Worm (Caenorhabditis elegans) whole organism, dauer: ENCODE measurements around the gene gtr-1.

Source experiments
- unc-62 ChIP-seq: sonication (generic microtip); optimal IDR thresholded peaks from 2 replicates; lab custom pipeline; 2017; ENCODE audit warnings: missing biosample characterization, missing genetic modification reagents, missing genetic modification characterization

The gtr-1 gene

DNA sequence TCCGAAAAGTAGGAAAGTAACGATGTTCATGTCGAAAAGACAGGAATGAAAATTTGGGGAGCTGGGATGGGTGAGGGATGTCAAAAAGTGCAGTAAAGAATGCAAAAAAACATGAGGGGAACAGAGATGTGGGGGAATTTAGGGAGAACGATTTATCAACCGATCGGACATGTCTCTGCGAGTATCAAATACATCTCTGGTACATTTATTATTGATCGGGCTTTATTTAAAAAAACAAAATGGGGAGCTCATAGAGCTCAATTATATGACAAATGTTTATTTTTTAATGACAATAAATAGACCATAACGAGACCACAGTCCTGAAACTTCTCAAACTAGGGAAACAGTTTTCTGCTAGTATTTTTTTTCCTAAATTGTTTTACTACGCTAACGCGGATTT is 8.1 kb downstream of the gtr-1 start, which contains the start of gene F25E2.2:
TSS of gene F25E2.2 (minus strand) at position 101 of the 400 bp plus-strand sequence.
- no peak for TF ChIP-seq unc-62 (GFP tag; lab: Kevin White, UChicago)

DNA sequence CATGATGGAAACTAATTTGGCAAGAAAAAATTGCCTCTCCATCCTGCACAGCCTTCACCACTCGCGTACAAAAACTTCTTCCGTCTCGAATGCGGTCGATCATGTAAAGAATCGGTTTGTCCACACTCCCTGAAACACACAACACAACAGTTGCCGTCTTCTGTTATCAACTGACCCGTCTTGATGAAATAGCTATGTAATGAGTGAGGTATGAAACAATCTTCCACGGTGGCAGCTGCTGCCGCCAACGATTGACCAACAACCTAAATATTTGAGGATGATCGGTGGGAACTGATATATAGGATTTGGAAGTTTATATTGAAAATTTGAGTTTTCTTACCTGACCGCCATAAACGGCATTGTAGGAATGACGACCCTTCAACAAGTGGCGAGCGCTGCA is 9.7 kb downstream of the gtr-1 start:
- TF ChIP-seq unc-62 (GFP tag; lab: Kevin White, UChicago), result no peak

DNA sequence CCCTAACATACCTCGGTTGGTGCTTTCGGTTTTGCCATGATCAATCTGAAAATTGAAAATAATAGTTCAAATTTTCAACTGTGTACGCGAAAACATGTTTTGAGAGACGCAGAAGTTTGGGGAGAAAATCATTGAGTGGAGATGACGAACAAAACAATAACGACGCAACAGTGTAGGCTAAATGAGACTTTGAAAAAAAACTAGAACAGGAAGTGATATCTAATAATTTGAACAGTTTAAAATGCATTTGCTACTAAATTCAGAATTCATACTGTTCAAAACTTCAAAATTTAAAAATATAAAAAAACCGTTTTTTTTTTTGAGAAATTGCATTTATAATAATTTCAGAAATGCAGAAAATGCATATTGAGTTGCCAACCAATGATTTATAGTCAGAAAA is 10.5 kb downstream of the gtr-1 start, which contains the start of gene F25E2.3:
TSS of gene F25E2.3 (minus strand) at position 101 of the 400 bp plus-strand sequence.
- no peak for TF ChIP-seq unc-62 (GFP tag; lab: Kevin White, UChicago)

DNA sequence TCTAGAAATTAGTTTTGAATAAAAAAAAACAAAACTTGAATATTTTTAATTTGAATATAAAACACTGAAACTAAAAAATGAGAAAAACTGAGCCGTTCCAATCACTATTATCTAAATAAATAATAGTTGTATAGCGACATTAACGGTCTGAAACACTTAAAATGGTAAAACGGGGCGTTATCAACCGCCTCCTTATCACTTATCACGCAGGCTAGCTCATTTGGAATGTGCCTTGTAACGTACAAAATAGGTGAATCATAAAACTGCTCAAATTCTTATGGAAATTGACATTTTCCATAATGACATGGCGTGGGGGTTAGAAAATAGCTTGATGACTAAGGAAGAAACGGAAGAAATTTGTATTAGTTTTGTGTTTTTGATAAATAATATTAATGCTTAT is 13.4 kb downstream of the gtr-1 start, which contains the start of gene ifd-2:
TSS of gene ifd-2 (minus strand) at position 1 of the 400 bp plus-strand sequence.
- no peak for TF ChIP-seq unc-62 (GFP tag; lab: Kevin White, UChicago)

DNA sequence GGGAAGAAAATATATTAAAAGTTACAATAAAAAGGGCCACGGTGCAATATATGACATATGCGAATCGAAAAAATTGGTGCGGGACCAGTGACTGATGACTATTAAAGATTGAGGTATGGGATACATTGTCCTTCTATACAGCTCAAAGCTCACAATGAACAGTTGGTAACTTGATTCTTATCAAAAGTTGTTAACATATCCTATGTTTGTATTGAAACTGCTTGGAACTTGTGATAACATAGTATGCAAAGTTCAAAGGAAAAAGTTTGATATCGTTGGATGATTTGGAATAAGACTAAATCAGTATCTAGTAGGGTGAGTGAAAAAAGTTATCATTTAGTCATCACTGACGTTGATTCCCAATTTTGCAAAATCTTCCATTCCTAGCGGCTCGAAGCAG is 15.4 kb downstream of the gtr-1 start:
- no peak for TF ChIP-seq unc-62 (GFP tag; lab: Kevin White, UChicago)

DNA sequence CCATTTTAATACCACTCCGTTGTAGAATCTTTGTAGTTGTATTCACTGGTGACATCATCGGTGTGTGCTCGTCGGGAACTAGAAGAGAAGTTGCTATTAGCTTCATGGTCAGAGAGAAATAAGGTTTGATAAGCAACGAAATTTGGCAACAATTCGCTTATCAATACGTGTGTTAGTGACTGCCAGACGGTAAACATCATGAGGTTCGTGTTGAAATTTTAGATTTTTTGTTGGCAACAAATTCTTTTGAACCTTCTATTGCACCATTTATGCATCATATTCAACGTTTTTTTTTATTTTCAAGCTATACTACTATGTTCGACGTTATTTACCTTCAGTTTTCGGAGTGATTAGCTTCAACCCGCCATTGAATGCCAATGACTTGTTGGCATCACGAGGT is 21.2 kb downstream of the gtr-1 start:
- no peak for TF ChIP-seq unc-62 (GFP tag; lab: Kevin White, UChicago)

DNA sequence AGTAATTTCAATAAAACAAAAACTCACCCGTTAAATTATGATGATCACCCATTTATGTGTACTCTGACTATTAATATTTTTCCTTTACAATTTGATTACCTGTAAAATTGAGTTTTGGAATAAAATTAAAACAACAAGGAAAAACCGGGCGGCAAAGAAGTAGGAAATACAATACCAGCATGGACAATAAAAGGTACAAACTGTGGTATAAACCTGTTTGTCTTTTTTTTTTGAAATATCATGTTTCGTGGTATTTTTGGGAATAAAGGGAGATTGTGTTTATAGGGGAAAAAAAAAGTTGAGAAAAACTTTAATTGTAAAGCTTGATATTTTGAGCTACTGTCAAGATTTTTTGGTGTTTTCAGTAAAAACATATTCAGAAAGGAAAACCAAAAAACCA is 22.8 kb downstream of the gtr-1 start, which contains the start of gene daf-3:
TSS of gene daf-3 (minus strand) at position 101 of the 400 bp plus-strand sequence.
- no peak for TF ChIP-seq unc-62 (GFP tag; lab: Kevin White, UChicago)

DNA sequence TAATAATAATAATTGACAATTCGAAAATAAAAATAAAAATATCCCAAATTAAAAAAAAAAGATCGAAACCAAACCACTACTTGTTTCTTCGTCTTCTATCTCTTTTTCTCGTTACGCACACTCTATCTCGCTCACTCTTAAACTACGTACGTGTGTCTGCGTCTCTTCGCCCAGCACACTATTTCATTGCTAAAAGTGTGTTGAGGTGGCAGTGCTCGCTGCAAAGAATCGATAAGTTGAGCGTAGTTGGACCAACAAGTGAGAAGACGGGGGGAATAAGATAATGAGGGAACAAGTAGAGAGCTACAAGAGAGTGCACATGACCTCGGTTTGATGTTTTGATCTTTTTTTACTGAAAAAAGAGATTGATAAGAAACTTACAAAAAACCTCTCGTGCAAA is 23.3 kb downstream of the gtr-1 start:
- TF ChIP-seq unc-62 (GFP tag; lab: Kevin White, UChicago), result no peak

DNA sequence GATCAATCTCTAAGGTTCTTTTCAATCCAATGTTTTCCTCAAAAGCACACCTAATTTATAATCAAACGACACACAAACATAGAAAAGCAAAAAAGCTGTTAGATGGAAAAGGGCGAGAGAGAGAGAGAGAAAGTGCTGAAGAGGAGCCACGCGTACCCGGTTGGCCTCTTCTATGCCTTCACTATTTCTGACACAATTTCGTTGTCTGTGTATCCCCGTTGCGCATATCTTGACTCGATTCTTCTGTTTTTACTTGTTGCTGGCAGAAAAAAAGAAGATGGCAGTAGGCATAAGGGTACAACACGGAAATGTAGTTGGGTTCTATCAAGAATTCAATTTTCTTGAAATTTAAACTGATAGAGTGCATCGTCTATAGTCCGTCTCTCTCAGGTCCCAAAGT is 24.9 kb downstream of the gtr-1 start:
- TF ChIP-seq unc-62 (GFP tag; lab: Kevin White, UChicago), result no peak

DNA sequence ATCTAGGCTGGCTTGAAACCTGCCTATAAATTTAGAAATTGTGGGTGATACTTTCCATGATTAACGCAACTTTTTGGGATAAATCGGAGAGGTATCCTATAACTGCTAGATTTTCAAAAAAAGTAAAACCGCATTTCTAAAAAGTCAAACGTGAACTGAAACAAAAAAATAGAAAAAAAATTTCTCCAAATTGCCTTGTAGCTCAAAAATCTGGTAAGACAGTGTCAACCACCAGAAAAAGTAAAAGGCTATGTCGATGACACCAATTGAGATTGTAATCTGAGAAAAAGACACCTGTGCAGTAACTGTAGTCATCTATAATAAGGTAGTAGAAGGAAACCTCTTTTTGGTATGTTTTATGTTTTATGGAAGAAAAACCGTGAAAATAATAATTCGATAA is 26.0 kb downstream of the gtr-1 start, which contains the start of gene wdr-54:
TSS of gene wdr-54 (plus strand) at position 301 of the 400 bp plus-strand sequence.
- TF ChIP-seq unc-62 (GFP tag; lab: Kevin White, UChicago), result no peak

DNA sequence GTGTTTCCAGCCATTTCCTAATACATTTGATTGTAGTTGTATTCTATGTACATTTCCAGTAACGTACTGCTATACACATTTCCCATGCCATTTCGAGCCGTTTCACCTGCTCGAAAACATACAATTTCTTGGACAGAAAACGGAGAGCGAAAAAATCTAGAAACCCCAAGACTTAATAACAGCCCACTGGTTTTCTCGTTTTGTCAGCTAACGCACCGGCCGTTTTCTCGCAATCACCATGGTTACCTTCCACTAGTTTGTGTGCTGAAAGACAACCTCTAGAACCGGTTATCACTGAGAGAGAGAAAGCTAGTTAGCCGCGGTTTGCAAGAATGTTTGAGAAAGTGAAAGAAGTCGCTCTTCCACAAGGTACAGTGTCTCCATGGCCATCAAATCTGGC is 27.6 kb downstream of the gtr-1 start:
- no peak for TF ChIP-seq unc-62 (GFP tag; lab: Kevin White, UChicago)

DNA sequence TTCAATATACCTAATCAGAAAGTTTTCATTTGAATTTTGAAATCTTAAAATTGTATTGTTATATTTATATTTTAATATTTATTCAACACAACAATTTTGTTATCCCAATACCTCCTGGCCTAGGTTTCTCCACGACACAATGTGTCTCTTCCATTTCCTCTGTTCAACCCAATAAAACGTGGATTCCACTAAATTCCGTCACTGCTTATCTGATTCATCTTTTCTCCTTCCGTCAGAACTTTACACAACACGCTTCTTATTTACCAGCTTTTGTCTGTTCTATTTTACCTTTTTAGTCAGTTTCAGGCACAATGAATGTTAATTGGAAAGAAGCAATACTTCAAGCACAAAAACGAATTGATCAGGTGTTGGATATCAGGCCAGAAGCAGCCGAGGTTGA is 31.9 kb downstream of the gtr-1 start, which contains the start of gene F39H12.1:
TSS of gene F39H12.1 (plus strand) at position 301 of the 400 bp plus-strand sequence.
- TF ChIP-seq unc-62 (GFP tag; lab: Kevin White, UChicago), result no peak

DNA sequence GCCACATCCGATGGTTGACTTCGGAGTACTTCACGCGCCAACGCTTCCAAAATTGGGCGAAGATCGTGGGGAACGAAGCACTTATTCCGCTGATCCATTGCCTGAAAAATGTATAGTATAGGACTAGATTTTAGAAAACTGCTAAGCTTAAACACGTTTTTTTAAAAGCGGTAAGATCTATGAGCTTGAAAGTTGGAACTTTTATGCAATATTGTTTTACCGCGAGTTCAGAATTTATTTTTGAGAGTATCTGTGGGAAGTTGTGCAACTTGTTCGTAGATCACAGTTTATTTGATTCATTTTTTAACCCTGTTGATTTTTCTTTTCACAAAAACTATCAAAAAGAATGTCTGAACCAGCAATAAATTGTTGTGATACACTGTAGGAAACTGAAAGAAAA is 38.8 kb downstream of the gtr-1 start, which contains the start of gene F39H12.3:
TSS of gene F39H12.3 (minus strand) at position 101 of the 400 bp plus-strand sequence.
- no peak for TF ChIP-seq unc-62 (GFP tag; lab: Kevin White, UChicago)

DNA sequence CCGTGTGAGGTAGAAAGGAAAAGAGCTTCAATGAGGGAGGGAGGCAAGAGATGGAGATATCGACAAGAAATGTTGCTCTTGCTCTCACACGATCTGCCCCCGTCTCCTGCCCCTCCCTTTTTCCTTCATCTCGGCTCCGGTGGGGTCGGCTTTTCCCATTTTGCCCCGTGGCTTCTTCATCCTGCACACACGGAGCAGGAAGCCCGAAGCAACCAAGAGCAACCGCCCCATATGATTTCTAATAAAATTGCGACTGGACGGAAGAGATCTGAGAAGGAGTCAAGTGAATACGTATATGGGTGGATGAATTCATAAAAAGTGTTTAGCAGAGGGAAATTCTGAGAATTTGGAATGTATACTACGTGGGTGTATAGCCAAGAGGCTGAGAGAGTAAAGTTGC is 42.1 kb downstream of the gtr-1 start:
- no peak for TF ChIP-seq unc-62 (GFP tag; lab: Kevin White, UChicago)

DNA sequence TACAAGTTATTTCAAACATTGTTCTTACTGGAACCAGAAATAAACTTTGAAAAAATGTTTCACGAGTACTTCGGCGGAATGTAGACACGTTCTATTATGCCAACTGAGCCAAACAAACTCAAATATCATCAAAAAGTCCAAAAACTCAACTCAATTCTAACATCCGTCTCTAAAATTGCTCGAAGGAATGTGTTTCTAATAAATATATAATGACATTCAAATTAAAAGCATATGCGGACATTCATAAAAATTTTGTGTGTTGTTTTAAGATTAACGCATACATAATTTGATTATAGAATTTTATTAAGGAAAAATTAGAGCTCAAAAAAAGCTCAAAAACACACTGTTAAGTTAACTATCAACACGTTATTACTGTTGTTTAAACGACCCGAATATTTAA is 42.9 kb downstream of the gtr-1 start:
- TF ChIP-seq unc-62 (GFP tag; lab: Kevin White, UChicago), result no peak

DNA sequence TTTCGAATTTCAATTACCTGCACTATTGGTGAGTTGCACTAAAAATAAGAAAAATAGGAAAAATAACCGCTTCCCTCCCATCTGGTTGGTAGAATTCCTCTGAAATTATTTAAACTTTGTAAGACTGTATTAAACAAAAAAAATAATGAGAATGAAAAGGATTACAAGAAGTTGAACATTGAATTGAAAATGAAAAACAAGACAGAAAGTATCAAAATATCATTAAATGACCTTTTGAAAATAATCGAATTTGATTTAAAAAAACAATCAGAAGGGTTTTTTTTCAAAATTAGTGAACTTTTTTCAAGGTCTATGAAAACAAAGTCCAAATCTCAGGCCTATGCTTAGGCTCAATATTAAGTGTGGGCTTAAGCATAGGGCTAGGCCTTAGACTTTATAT is 48.8 kb downstream of the gtr-1 start, which contains the start of gene igcm-1:
TSS of gene igcm-1 (minus strand) at position 101 of the 400 bp plus-strand sequence.
- no peak for TF ChIP-seq unc-62 (GFP tag; lab: Kevin White, UChicago)

DNA sequence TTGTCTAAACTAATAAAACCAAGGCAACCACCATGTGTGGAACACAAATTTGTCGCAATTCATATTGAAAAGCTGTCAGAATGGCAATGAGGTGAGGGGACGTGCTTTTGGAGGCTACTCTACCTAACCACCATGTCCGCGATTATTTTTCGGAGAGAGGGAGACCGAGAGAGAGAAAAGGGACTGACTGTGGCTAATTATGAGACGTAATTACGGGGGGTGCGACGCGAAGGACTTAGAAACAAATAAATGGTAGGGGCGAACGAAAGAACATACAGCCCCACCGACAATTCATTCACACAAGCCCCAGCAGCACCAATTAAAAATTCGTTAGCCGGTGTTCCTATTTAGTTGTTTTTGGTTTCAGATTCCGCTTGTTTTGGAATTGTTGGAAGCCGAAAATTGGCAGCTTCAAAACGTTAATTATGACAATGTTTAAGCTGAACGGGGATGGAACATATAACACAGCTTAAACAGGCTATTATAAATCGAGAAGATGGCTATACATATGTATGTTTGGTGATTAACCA is 50.2 kb downstream of the gtr-1 start:
- no peak for TF ChIP-seq unc-62 (GFP tag; lab: Kevin White, UChicago)
